Worm (Caenorhabditis elegans): ENCODE results near the gene srd-67.

Gene srd-67

DNA sequence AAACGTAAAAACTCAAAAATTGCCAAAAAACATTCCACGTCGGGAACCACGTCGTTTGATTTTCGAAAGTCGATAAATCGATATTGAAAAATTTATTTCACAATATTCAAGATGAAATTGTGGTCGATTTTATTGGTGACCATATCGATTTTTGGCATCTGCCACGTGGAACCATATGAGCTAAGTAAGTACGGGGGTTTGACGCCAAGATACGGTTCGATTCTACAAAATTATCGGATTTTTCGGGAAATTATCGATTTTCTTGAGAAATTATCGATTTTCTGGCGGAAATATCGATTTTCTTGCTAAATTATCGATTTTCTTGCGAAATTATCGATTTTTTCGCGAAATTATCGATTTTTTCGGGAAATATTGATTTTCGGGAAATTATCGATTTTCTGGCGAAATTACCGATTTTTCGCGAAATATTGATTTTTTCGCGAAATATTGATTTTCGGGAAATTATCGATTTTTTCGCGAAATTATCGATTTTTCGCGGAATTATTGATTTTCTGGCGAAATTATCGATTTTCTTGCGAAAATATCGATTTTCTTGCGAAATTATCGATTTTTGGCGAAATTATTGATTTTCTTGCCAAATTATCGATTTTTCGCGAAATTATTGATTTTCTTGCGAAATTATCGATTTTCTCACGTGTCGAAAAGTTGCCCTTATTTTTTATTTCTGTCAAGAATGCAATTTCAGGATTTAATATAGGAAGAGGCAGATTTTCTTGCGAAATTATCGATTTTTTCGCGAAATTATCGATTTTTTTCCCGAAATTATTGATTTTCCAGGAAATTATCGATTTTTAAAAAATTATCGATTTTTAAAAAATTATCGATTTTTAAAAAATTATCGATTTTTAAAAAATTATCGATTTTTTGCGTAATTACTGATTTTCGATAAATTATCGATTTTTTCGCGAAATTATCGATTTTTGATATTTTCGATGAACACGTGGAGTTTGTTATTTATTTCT is 36.6 kb upstream of the srd-67 start, which contains the start of gene Y54F10BM.3:
Y54F10BM.3 (plus strand) TSS at position 51 of the 983 bp plus-strand sequence.
- TF ChIP-seq egl-18 (GFP tag; IDR thresholded peaks at IDR 0.05) (no peak), lsy-27 (tag; optimal IDR thresholded peaks at IDR 0.05; ENCODE audit: borderline replicate concordance, insufficient read depth) (no peak), xnd-1 (tag; optimal IDR thresholded peaks at IDR 0.05) (no peak), lsl-1 (GFP tag; optimal IDR thresholded peaks at IDR 0.05) (no peak), F10E7.11 (tag; optimal IDR thresholded peaks at IDR 0.05) (no peak), pbrm-1 (GFP tag; IDR thresholded peaks at IDR 0.05) (no peak), mxl-1 (tag; optimal IDR thresholded peaks at IDR 0.05) (no peak), D2030.7 (GFP tag; IDR thresholded peaks at IDR 0.05) (no peak)

DNA sequence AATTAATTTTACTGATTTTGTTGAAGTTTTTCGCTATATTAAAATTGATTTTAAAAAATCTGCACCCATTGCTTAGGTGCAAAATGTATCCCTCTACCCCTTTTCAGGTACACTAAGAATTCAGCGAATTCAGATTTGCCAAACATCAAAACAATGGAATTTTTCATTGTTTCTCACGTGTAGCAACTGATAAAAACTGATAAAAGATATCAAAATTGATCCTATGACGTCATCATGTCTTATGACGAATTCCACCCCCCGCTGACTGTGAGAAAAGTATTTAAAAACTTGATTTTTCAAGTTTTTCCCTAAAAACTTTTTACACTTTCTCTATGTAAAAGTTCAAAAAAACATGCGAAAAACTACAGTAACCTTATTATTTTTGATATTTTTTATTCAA is 34.9 kb upstream of the srd-67 start, which contains the start of gene Y54F10BM.22:
Y54F10BM.22 (plus strand) TSS at position 331 of the 400 bp plus-strand sequence.
- TF ChIP-seq mel-28 (tag; optimal IDR thresholded peaks at IDR 0.05; ENCODE audit: borderline replicate concordance): no peak
- TF ChIP-seq madf-8 (GFP tag; conservative IDR thresholded peaks at IDR 0.05): no peak
- no peak for TF ChIP-seq ztf-3 (GFP tag; optimal IDR thresholded peaks at IDR 0.05)

DNA sequence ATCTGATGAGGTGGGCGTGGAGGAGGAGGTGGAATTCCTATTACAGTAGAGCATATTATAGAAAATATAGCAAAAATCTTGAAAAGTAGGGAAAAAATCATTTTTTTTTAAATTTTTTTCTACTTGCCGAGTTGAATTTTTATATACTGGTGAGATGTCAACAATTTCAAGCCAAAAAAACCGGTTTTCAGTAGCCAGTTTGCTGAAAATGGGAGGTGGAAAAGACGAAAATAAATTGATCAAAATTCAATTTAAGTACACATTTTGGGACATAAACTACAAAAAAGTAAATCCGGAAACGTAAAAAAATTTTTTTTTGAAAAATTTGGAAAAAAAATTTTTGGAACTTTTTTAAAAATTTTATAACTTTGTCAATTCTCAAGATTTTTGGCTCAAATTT is 33.8 kb upstream of the srd-67 start, which contains the start of gene Y54F10BM.23:
Y54F10BM.23 (minus strand) TSS at position 101 of the 400 bp plus-strand sequence.
- no peak for TF ChIP-seq attf-5 (GFP tag; optimal IDR thresholded peaks at IDR 0.05)
- TF ChIP-seq madf-8 (GFP tag; conservative IDR thresholded peaks at IDR 0.05): no peak
- TF ChIP-seq snpc-3.4 (tag; optimal IDR thresholded peaks at IDR 0.05): no peak
- TF ChIP-seq F57C9.4 (tag; optimal IDR thresholded peaks at IDR 0.05): no peak
- no peak for TF ChIP-seq mel-28 (tag; optimal IDR thresholded peaks at IDR 0.05; ENCODE audit: borderline replicate concordance)
- TF ChIP-seq C17E4.6 (GFP tag; IDR thresholded peaks at IDR 0.05): no peak
- TF ChIP-seq bed-1 (GFP tag; IDR thresholded peaks at IDR 0.05): no peak
- no peak for TF ChIP-seq dpff-1 (tag; optimal IDR thresholded peaks at IDR 0.05)
- no peak for TF ChIP-seq lin-54 (GFP tag; optimal IDR thresholded peaks at IDR 0.05)
- TF ChIP-seq sea-2 (GFP tag; IDR thresholded peaks at IDR 0.05): no peak
- no peak for TF ChIP-seq ztf-6 (GFP tag; IDR thresholded peaks at IDR 0.05)

DNA sequence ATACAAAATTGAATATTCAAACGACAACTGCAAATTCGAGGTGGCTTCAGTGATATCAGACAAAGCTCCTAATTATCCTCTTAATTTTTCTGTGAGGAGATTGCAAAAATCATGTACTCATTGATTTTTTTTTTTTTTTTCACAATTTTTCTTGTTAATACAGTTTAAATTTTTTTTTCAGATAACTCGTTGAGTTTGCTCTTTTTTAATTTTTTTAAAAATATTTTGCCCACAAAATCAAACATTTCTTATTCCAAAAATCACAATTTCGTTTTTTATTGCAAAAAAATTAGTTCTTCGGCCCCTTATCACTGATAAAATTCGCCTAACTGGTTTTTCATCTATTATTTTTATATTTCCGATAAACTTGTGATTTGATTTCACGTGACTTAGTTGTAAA is 31.2 kb upstream of the srd-67 start, which contains the start of gene Y54F10BM.21:
Y54F10BM.21 (plus strand) TSS at position 301 of the 400 bp plus-strand sequence.
- no peak for TF ChIP-seq hrde-1 (tag; optimal IDR thresholded peaks at IDR 0.05; ENCODE audit: borderline replicate concordance)
- TF ChIP-seq snpc-3.4 (tag; optimal IDR thresholded peaks at IDR 0.05): no peak
- no peak for TF ChIP-seq lin-35 (GFP tag; optimal IDR thresholded peaks at IDR 0.05)
- no peak for TF ChIP-seq nfya-2 (GFP tag; IDR thresholded peaks at IDR 0.05)
- no peak for TF ChIP-seq Y79H2A.3 (GFP tag; conservative IDR thresholded peaks at IDR 0.05)
- no peak for TF ChIP-seq unc-130 (GFP tag; optimal IDR thresholded peaks at IDR 0.05)
- no peak for TF ChIP-seq Y53F4B.3 (GFP tag; IDR thresholded peaks at IDR 0.05)
- no peak for TF ChIP-seq lsl-1 (GFP tag; optimal IDR thresholded peaks at IDR 0.05)
- no peak for TF ChIP-seq hmg-1.2 (GFP tag; IDR thresholded peaks at IDR 0.05)
- no peak for TF ChIP-seq F39B2.1 (GFP tag; IDR thresholded peaks at IDR 0.05)
- no peak for TF ChIP-seq sdz-38 (tag; optimal IDR thresholded peaks at IDR 0.05)

DNA sequence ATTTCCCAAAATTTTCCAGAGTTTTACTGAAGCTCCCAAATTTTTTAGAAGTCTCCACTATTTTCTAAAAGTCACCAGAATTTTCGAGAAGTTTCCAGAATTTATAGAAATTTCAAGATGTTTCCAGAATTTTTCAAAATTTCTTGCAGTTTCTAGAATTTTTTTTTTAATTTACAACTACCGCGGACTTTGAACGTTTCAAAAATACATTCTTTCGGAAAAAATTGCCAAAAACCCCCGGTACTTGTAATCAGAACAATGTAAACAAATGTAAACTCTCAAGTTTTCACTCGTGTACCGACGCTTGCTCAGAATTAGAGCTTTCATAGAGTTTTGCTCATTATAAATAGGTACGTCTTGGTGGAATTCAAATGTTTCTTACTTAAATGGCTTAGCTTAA is 27.1 kb upstream of the srd-67 start, which contains the start of gene fbxa-39:
fbxa-39 (plus strand) TSS at position 301 of the 400 bp plus-strand sequence.
- no peak for TF ChIP-seq lsy-27 (tag; optimal IDR thresholded peaks at IDR 0.05; ENCODE audit: borderline replicate concordance, insufficient read depth)

Data from whole organism, young adult.